Fruit fly (Drosophila melanogaster) whole organism, pupa: ENCODE results near the gene ProRS-m.

Experiments used
- CG10348 ChIP-seq: fragments of 200-800 bp; sonication (Bioruptor generic); IDR thresholded peaks from 2 replicates; pipeline ENCODE4 v1.3.6; 2022; ENCODE audit warnings: missing biosample characterization, missing genetic modification characterization
- CG14655 ChIP-seq: fragments of 200-800 bp; sonication (Bioruptor generic); optimal IDR thresholded peaks from 3 replicates; lab custom pipeline; 2017; ENCODE audit warnings: mild to moderate bottlenecking, missing biosample characterization, missing genetic modification reagents, missing genetic modification characterization
- CG17806 ChIP-seq: fragments of 200-800 bp; sonication (Bioruptor generic); optimal IDR thresholded peaks from 2 replicates; lab custom pipeline; 2018; ENCODE audit warnings: missing biosample characterization, mild to moderate bottlenecking, missing genetic modification characterization, moderate library complexity
- CG8159 ChIP-seq: fragments of 200-800 bp; sonication (Bioruptor generic); optimal IDR thresholded peaks from 3 replicates; lab custom pipeline; 2018; ENCODE audit warnings: missing biosample characterization, mild to moderate bottlenecking, missing genetic modification characterization, moderate library complexity
- CG8301 ChIP-seq: fragments of 200-800 bp; sonication (Bioruptor generic); optimal IDR thresholded peaks from 2 replicates; lab custom pipeline; 2018; ENCODE audit warnings: missing biosample characterization, mild to moderate bottlenecking, missing genetic modification characterization
- CG9948 ChIP-seq: fragments of 200-800 bp; sonication (Bioruptor generic); optimal IDR thresholded peaks from 2 replicates; lab custom pipeline; 2018; ENCODE audit warnings: missing biosample characterization, mild to moderate bottlenecking, missing genetic modification characterization, moderate library complexity
- EcR ChIP-seq: fragments of 200-800 bp; sonication (Bioruptor generic); optimal IDR thresholded peaks from 3 replicates; lab custom pipeline; 2019; ENCODE audit warnings: missing biosample characterization, missing genetic modification characterization, mild to moderate bottlenecking, moderate library complexity, missing genetic modification reagents
- Ets98B ChIP-seq: fragments of 200-800 bp; sonication (Bioruptor generic); IDR thresholded peaks from 2 replicates; pipeline ENCODE4 v1.3.6; 2022; ENCODE audit warnings: missing biosample characterization, missing genetic modification characterization
- Pif1A ChIP-seq: fragments of 200-800 bp; sonication (Bioruptor generic); optimal IDR thresholded peaks from 3 replicates; lab custom pipeline; 2016; ENCODE audit warnings: missing biosample characterization, missing genetic modification characterization
- Snoo ChIP-seq: fragments of 200-800 bp; sonication (Bioruptor generic); optimal IDR thresholded peaks from 3 replicates; lab custom pipeline; 2017; ENCODE audit warnings: missing biosample characterization, mild to moderate bottlenecking, missing genetic modification characterization, inconsistent platforms

DNA sequence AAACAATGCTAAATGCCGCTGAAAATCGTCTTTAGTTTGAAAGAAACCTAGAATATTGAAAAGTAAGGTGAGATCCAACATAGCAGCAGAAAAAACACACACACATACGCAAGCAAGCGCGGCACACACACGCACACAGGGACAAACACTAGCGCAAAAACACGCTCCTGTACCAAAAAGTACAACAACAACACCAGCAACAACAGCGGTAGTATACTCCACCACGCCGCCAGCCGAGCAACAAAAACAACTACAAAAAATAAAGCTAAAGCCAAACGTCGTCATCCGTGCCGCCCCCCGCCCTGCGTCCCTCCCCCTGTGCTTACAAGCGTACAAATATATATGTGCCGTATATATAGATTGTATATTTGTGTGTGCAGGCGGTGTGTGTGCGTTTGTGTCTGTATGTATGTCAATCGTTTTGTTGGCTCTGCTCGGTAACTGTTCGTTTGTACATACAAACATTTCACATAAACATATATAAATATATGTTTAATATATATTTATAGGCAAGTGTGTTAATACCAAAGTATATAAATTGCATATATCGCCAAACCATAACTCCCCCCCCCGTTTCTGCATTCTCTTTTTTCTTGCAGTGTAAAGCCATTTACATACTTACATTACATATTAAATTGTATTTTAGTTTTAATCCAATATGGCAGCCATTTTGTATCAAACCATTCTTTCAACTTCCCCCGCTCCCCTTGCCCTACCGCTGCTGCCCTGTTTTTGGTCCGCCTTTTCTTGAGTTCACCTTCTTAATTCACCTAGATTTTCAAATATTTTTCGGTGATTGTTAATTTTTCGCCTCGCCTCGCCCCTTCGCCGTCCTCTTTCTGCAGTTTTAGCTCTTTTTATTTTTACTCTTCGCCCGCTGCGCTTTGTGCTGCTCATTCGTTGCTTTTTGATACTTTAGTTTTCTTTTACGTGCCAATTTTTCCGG lies 15.4 kb downstream of the ProRS-m start:
- no peak for TF ChIP-seq EcR (GFP tag; lab: Kevin White, UChicago)
- no peak for TF ChIP-seq CG10348 (GFP tag; lab: Robert Waterston, UW)
- no peak for TF ChIP-seq CG14655 (GFP tag; lab: Kevin White, UChicago)
- peak; percentile 65 for TF ChIP-seq CG17806
- no peak for TF ChIP-seq Snoo
- peak; percentile 53 for TF ChIP-seq CG8159 (tag; lab: Kevin White, UChicago)
- peak; percentile 76; the same call in 1 of the 2 replicates for TF ChIP-seq Ets98B
- TF ChIP-seq Pif1A (GFP tag; lab: Kevin White, UChicago), result no peak
- TF ChIP-seq CG9948, result peak; percentile 27
- no peak for TF ChIP-seq CG8301 (tag; lab: Kevin White, UChicago)
